Fruit fly (Drosophila melanogaster) whole organism, pupa: Measurements from ENCODE around the gene CG9555.

ENCODE experiments used
- CG10348 ChIP-seq: fragments of 200-800 bp; sonication (Bioruptor generic); IDR thresholded peaks from 2 replicates; pipeline ENCODE4 v1.3.6; 2022; ENCODE audit warnings: missing biosample characterization, missing genetic modification characterization
- CG12605 ChIP-seq: fragments of 200-800 bp; sonication (Bioruptor generic); IDR thresholded peaks from 2 replicates; pipeline ENCODE4 v1.3.6; 2022; ENCODE audit warnings: missing biosample characterization, missing genetic modification characterization
- CG13204 ChIP-seq: fragments of 200-800 bp; sonication (Bioruptor generic); optimal IDR thresholded peaks from 2 replicates; lab custom pipeline; 2018; ENCODE audit warnings: missing biosample characterization, mild to moderate bottlenecking, missing genetic modification characterization, moderate library complexity
- CG14655 ChIP-seq: fragments of 200-800 bp; sonication (Bioruptor generic); optimal IDR thresholded peaks from 3 replicates; lab custom pipeline; 2017; ENCODE audit warnings: mild to moderate bottlenecking, missing biosample characterization, missing genetic modification reagents, missing genetic modification characterization
- CG15710 ChIP-seq: fragments of 200-800 bp; sonication (Bioruptor generic); optimal IDR thresholded peaks from 2 replicates; lab custom pipeline; 2018; ENCODE audit warnings: missing biosample characterization, mild to moderate bottlenecking, missing genetic modification characterization, moderate library complexity
- CG32121 ChIP-seq: fragments of 200-800 bp; sonication (Bioruptor generic); IDR thresholded peaks from 2 replicates; pipeline ENCODE4 v1.3.6; 2022; ENCODE audit warnings: missing biosample characterization, missing genetic modification characterization
- CG34367 ChIP-seq: fragments of 200-800 bp; sonication (Bioruptor generic); optimal IDR thresholded peaks from 2 replicates; lab custom pipeline; 2018; ENCODE audit warnings: missing biosample characterization, mild to moderate bottlenecking, missing genetic modification characterization
- CG4496 ChIP-seq: fragments of 200-800 bp; sonication (Bioruptor generic); IDR thresholded peaks from 3 replicates; pipeline ENCODE4 v1.3.6; 2022; ENCODE audit warnings: missing biosample characterization, missing genetic modification characterization
- CG8159 ChIP-seq: fragments of 200-800 bp; sonication (Bioruptor generic); optimal IDR thresholded peaks from 3 replicates; lab custom pipeline; 2018; ENCODE audit warnings: missing biosample characterization, mild to moderate bottlenecking, missing genetic modification characterization, moderate library complexity
- CG8301 ChIP-seq: fragments of 200-800 bp; sonication (Bioruptor generic); optimal IDR thresholded peaks from 2 replicates; lab custom pipeline; 2018; ENCODE audit warnings: missing biosample characterization, mild to moderate bottlenecking, missing genetic modification characterization
- CG9948 ChIP-seq: fragments of 200-800 bp; sonication (Bioruptor generic); optimal IDR thresholded peaks from 2 replicates; lab custom pipeline; 2018; ENCODE audit warnings: missing biosample characterization, mild to moderate bottlenecking, missing genetic modification characterization, moderate library complexity
- D1 ChIP-seq: fragments of 200-800 bp; sonication (Bioruptor generic); optimal IDR thresholded peaks from 2 replicates; lab custom pipeline; 2018; ENCODE audit warnings: missing biosample characterization, mild to moderate bottlenecking, missing genetic modification characterization, moderate library complexity
- EcR ChIP-seq: fragments of 200-800 bp; sonication (Bioruptor generic); optimal IDR thresholded peaks from 3 replicates; lab custom pipeline; 2019; ENCODE audit warnings: missing biosample characterization, missing genetic modification characterization, mild to moderate bottlenecking, moderate library complexity, missing genetic modification reagents
- Ets98B ChIP-seq: fragments of 200-800 bp; sonication (Bioruptor generic); IDR thresholded peaks from 2 replicates; pipeline ENCODE4 v1.3.6; 2022; ENCODE audit warnings: missing biosample characterization, missing genetic modification characterization
- Pif1A ChIP-seq: fragments of 200-800 bp; sonication (Bioruptor generic); optimal IDR thresholded peaks from 3 replicates; lab custom pipeline; 2016; ENCODE audit warnings: missing biosample characterization, missing genetic modification characterization
- Pif1B ChIP-seq: fragments of 200-800 bp; sonication (Bioruptor generic); optimal IDR thresholded peaks from 3 replicates; lab custom pipeline; 2016; ENCODE audit warnings: missing biosample characterization, missing genetic modification characterization
- Snoo ChIP-seq: fragments of 200-800 bp; sonication (Bioruptor generic); optimal IDR thresholded peaks from 3 replicates; lab custom pipeline; 2017; ENCODE audit warnings: missing biosample characterization, mild to moderate bottlenecking, missing genetic modification characterization, inconsistent platforms
- fd96Ca ChIP-seq: fragments of 200-800 bp; sonication (Bioruptor generic); IDR thresholded peaks from 3 replicates; pipeline ENCODE4 v1.3.6; 2022; ENCODE audit warnings: missing biosample characterization, missing genetic modification characterization
- gl ChIP-seq: fragments of 200-800 bp; sonication (Bioruptor generic); optimal IDR thresholded peaks from 2 replicates; lab custom pipeline; 2018; ENCODE audit warnings: missing biosample characterization, mild to moderate bottlenecking, missing genetic modification characterization
- rn ChIP-seq: fragments of 200-800 bp; sonication (Bioruptor generic); IDR thresholded peaks from 2 replicates; pipeline ENCODE4 v1.3.6; 2022; ENCODE audit warnings: missing biosample characterization, missing genetic modification characterization

Gene CG9555

dm6 chr2L:9013968-9014367, 22.4 kb downstream of the CG9555 start, which contains the start of gene Rcd-1r:
Rcd-1r (minus strand) TSS chr2L:9014068.
- TF ChIP-seq gl (tag; lab: Kevin White, UChicago) = no peak
- no peak for TF ChIP-seq CG15710 (tag; lab: Kevin White, UChicago)
- no peak for TF ChIP-seq CG34367 (tag; lab: Kevin White, UChicago)
- no peak for TF ChIP-seq CG4496 (GFP tag; lab: Robert Waterston, UW)
- no peak for TF ChIP-seq CG8301 (tag; lab: Kevin White, UChicago)
- no peak for TF ChIP-seq CG10348 (GFP tag; lab: Robert Waterston, UW)
- TF ChIP-seq CG9948 (tag; lab: Kevin White, UChicago) = no peak
- no peak for TF ChIP-seq Pif1B
- TF ChIP-seq CG14655 (GFP tag; lab: Kevin White, UChicago) = no peak
- no peak for TF ChIP-seq fd96Ca (GFP tag; lab: Robert Waterston, UW)
- TF ChIP-seq, all 21 proteins: peak for 0

dm6 chr2L:9019438-9019837, 27.9 kb downstream of the CG9555 start:
- TF ChIP-seq CG8301 (tag; lab: Kevin White, UChicago) (no peak), CG34367 (tag; lab: Kevin White, UChicago) (no peak), CG12605 (GFP tag; lab: Robert Waterston, UW) (no peak), Snoo (tag; lab: Kevin White, UChicago) (no peak), Ets98B (GFP tag; lab: Robert Waterston, UW) (no peak), rn (GFP tag; lab: Robert Waterston, UW) (no peak), Pif1A (no peak), CG10348 (GFP tag; lab: Robert Waterston, UW) (no peak), CG32121 (GFP tag; lab: Robert Waterston, UW) (no peak), gl (tag; lab: Kevin White, UChicago) (no peak), D1 (tag; lab: Kevin White, UChicago) (no peak), EcR (no peak), CG9948 (tag; lab: Kevin White, UChicago) (no peak), CG15710 (tag; lab: Kevin White, UChicago) (no peak)

dm6 chr2L:9026157-9026556, 34.6 kb downstream of the CG9555 start:
- TF ChIP-seq CG4496 (GFP tag; lab: Robert Waterston, UW) (no peak), CG8301 (tag; lab: Kevin White, UChicago) (no peak), CG34367 (tag; lab: Kevin White, UChicago) (no peak), gl (tag; lab: Kevin White, UChicago) (no peak)
- TF ChIP-seq, all 21 proteins: peak for 0

- no peak for TF ChIP-seq CG13204
- no peak for TF ChIP-seq D1 (tag; lab: Kevin White, UChicago)
- TF ChIP-seq gl (tag; lab: Kevin White, UChicago) = no peak
- TF ChIP-seq CG4496 (GFP tag; lab: Robert Waterston, UW) = no peak
- no peak for TF ChIP-seq CG10348 (GFP tag; lab: Robert Waterston, UW)
- TF ChIP-seq Pif1A = no peak
- no peak for TF ChIP-seq CG8159
- no peak for TF ChIP-seq Ets98B (GFP tag; lab: Robert Waterston, UW)
- no peak for TF ChIP-seq Snoo (tag; lab: Kevin White, UChicago)
- TF ChIP-seq Pif1B = no peak
- TF ChIP-seq CG34367 (tag; lab: Kevin White, UChicago) = no peak
- TF ChIP-seq rn (GFP tag; lab: Robert Waterston, UW) = no peak
- no peak for TF ChIP-seq EcR
- TF ChIP-seq, all 21 proteins: peak for 0
These were observed 40.2 kb downstream of the CG9555 start, which contains the start of gene CG9582 for dm6 chr2L:9031736-9032135. CG9582 (minus strand) TSS chr2L:9031836.
